Worm (Caenorhabditis elegans) whole organism, midembryonic: ENCODE results near the gene ZK105.3.

Experiments used
- T22C8.4 ChIP-seq: fragments of 200-800 bp; sonication (Bioruptor generic); IDR thresholded peaks from 2 replicates; pipeline ENCODE4 v1.3.6; 2022; ENCODE audit warnings: missing genetic modification characterization, missing compliant biosample characterization
- flt-1 ChIP-seq: fragments of 200-800 bp; sonication (Bioruptor generic); IDR thresholded peaks from 2 replicates; pipeline ENCODE4 v1.3.6; 2022; ENCODE audit warnings: missing genetic modification characterization, missing compliant biosample characterization
- klf-2 ChIP-seq: fragments of 200-800 bp; sonication (Bioruptor generic); conservative IDR thresholded peaks from 2 replicates; pipeline ENCODE4 v1.3.6; 2022; ENCODE audit warnings: missing genetic modification reagents, missing genetic modification characterization, missing compliant biosample characterization
- ref-1 ChIP-seq: fragments of 200-800 bp; sonication (Bioruptor generic); conservative IDR thresholded peaks from 2 replicates; pipeline ENCODE4 v1.3.6; 2022; ENCODE audit warnings: missing genetic modification reagents, missing genetic modification characterization, missing compliant biosample characterization
- tab-1 ChIP-seq: fragments of 200-800 bp; sonication (Bioruptor generic); IDR thresholded peaks from 2 replicates; pipeline ENCODE4 v1.3.6; 2022; ENCODE audit warnings: missing genetic modification characterization, missing compliant biosample characterization
- ztf-23 ChIP-seq: fragments of 200-800 bp; sonication (Bioruptor generic); IDR thresholded peaks from 2 replicates; pipeline ENCODE4 v1.3.6; 2022; ENCODE audit warnings: missing genetic modification reagents, missing genetic modification characterization, missing compliant biosample characterization
- ztf-29 ChIP-seq: fragments of 200-800 bp; sonication (Bioruptor generic); IDR thresholded peaks from 2 replicates; pipeline ENCODE4 v1.3.6; 2022; ENCODE audit warnings: missing genetic modification reagents, missing genetic modification characterization, missing compliant biosample characterization

DNA sequence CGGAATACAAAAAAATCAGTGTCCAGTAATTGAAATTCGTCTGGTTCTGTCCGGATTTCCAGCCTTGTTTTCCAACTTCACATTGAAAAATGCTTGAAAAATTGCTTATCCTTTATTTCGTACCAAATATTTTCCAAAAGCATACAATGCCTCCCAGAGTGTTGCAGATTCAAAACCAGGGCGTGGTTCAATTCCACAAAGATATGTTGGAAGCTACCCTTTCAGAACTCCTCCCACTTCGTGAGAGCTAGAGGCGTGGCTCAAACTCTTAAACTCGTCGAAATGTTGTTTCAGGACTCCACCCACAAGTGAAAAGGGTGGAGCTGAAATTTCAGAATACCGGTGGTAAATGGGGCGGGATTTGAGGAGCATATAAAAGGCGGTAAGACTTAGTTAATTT is 21.0 kb upstream of the ZK105.3 start, which contains the start of gene C12D5.3:
- TF ChIP-seq T22C8.4 (GFP tag; lab: Robert Waterston, UW), result no peak
- no peak for TF ChIP-seq ref-1 (GFP tag; lab: Robert Waterston, UW)
- TF ChIP-seq ztf-29 (GFP tag; lab: Robert Waterston, UW), result no peak
- no peak for TF ChIP-seq ztf-23 (GFP tag; lab: Robert Waterston, UW)
- no peak for TF ChIP-seq klf-2 (GFP tag; lab: Robert Waterston, UW)
- TF ChIP-seq tab-1 (GFP tag; lab: Robert Waterston, UW), result no peak
- no peak for TF ChIP-seq flt-1 (GFP tag; lab: Robert Waterston, UW)
